Worm (Caenorhabditis elegans): ENCODE measurements around the gene abi-1.
A peak's percentile ranks its signal among the peaks of the same experiment; 100 is the strongest.

Gene abi-1

DNA sequence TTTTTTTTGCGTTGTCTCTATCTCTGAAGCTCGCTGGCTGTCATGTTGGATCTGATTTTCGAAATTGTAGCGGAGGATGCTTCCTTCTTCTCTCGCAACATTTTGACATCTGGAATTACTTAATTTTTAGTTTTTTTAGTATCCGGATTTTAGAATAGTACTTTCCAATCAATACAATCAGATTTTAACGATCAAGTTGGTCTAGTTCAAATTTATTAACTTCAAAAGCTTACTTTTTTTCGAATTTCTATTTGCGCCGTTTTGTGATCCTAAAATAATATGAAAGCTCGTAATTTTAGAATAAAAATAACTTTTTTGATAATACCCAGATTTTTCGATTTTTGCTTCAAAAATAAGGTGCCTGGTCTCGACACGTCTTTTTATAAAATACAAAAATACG lies 17.5 kb upstream of the abi-1 start, which contains the start of gene B0336.12:
TSS of gene B0336.12 (minus strand) at position 101 of the 400 bp plus-strand sequence.
- TF ChIP-seq lin-38 (GFP tag; IDR thresholded peaks at IDR 0.05) (0 out of 2 replicates have a peak, but pooled peaks have one; percentile 22), spr-3 (GFP tag; optimal IDR thresholded peaks at IDR 0.05) (no peak), mxl-2 (GFP tag; conservative IDR thresholded peaks at IDR 0.05) (no peak), hlh-30 (tag; optimal IDR thresholded peaks at IDR 0.05; ENCODE audit: insufficient read depth) (no peak)

DNA sequence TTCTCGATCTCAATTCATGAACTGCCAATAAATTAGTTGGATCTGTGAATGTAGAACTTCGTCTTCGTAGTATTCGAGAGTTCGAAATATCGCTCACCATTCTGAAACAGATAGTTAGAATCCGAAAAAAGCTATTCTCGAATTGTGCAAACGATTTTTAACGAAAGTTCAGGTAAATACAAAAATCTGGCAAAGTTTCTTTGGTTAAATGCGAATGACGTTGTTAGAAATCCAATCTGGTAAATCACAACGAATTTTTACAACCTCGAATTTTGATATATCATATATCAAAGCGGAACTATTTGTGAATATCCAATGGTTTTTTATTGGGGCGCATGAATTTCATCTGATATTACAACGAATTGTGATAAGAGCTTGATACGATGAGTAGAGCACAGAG lies 16.7 kb upstream of the abi-1 start, which contains the start of gene hpo-28:
TSS of gene hpo-28 (minus strand) at position 101 of the 400 bp plus-strand sequence.
- TF ChIP-seq ceh-32 (tag; optimal IDR thresholded peaks at IDR 0.05; ENCODE audit: poor library complexity) (no peak), ama-1 (optimal IDR thresholded peaks at IDR 0.05) (no peak), nhr-102 (tag; optimal IDR thresholded peaks at IDR 0.05) (no peak), R02D3.7 (tag; optimal IDR thresholded peaks at IDR 0.05) (no peak), nhr-48 (tag; optimal IDR thresholded peaks at IDR 0.05) (no peak), nhr-10 (tag; optimal IDR thresholded peaks at IDR 0.05) (no peak), attf-4 (tag; optimal IDR thresholded peaks at IDR 0.05) (no peak), lin-1 (GFP tag; IDR thresholded peaks at IDR 0.05) (no peak), saeg-2 (GFP tag; IDR thresholded peaks at IDR 0.05) (no peak), nhr-111 (GFP tag; optimal IDR thresholded peaks at IDR 0.05) (no peak), spr-1 (tag; optimal IDR thresholded peaks at IDR 0.05) (no peak), nhr-41 (GFP tag; IDR thresholded peaks at IDR 0.05) (no peak), hlh-11 (tag; optimal IDR thresholded peaks at IDR 0.05) (no peak), ztf-7 (tag; optimal IDR thresholded peaks at IDR 0.05) (no peak), lin-38 (GFP tag; IDR thresholded peaks at IDR 0.05) (no peak)

ce11 chrIII:5708024-5708423 lies 15.5 kb upstream of the abi-1 start:
- TF ChIP-seq nhr-111 (GFP tag; optimal IDR thresholded peaks at IDR 0.05) (no peak), hlh-11 (tag; optimal IDR thresholded peaks at IDR 0.05) (peak; percentile 30), daf-16 (GFP tag; optimal IDR thresholded peaks at IDR 0.05) (peak in 1 of 2 experiments; percentile 5), daf-16 (tag; optimal IDR thresholded peaks at IDR 0.05) (no peak), F26F4.8 (GFP tag; conservative IDR thresholded peaks at IDR 0.05) (0 out of 2 replicates have a peak, but pooled peaks have one; percentile 5), egl-43 (GFP tag; IDR thresholded peaks at IDR 0.05) (0 out of 2 replicates have a peak, but pooled peaks have one; percentile 29), ctbp-1 (GFP tag; IDR thresholded peaks at IDR 0.05) (0 out of 2 replicates have a peak, but pooled peaks have one; percentile 17), sdz-12 (GFP tag; optimal IDR thresholded peaks at IDR 0.05) (no peak), nhr-11 (tag; optimal IDR thresholded peaks at IDR 0.05) (peak; percentile 27), rbr-2 (tag; optimal IDR thresholded peaks at IDR 0.05) (no peak), mes-2 (tag; optimal IDR thresholded peaks at IDR 0.05; ENCODE audit: poor library complexity, severe bottlenecking) (peak; percentile 1)

- TF ChIP-seq lin-1 (GFP tag; IDR thresholded peaks at IDR 0.05) (no peak), egl-43 (GFP tag; IDR thresholded peaks at IDR 0.05) (no peak), lir-3 (tag; optimal IDR thresholded peaks at IDR 0.05) (no peak), lim-7 (GFP tag; IDR thresholded peaks at IDR 0.05) (no peak), T26A8.4 (GFP tag; IDR thresholded peaks at IDR 0.05) (no peak), tra-1 (GFP tag; IDR thresholded peaks at IDR 0.05) (no peak), mes-2 (tag; optimal IDR thresholded peaks at IDR 0.05; ENCODE audit: poor library complexity, severe bottlenecking) (no peak), arid-1 (GFP tag; conservative IDR thresholded peaks at IDR 0.05) (no peak), nhr-41 (GFP tag; IDR thresholded peaks at IDR 0.05) (no peak), skn-1 (tag; optimal IDR thresholded peaks at IDR 0.05) (no peak), lsy-2 (tag; optimal IDR thresholded peaks at IDR 0.05) (no peak), ceh-82 (tag; optimal IDR thresholded peaks at IDR 0.05) (no peak), F37D6.2 (tag; optimal IDR thresholded peaks at IDR 0.05) (no peak), nhr-237 (tag; optimal IDR thresholded peaks at IDR 0.05) (no peak), gei-8 (GFP tag; optimal IDR thresholded peaks at IDR 0.05) (no peak), daf-8 (GFP tag; IDR thresholded peaks at IDR 0.05) (no peak), ztf-7 (tag; optimal IDR thresholded peaks at IDR 0.05) (no peak), mxl-3 (GFP tag; optimal IDR thresholded peaks at IDR 0.05) (no peak), unc-130 (GFP tag; optimal IDR thresholded peaks at IDR 0.05) (no peak), ctbp-1 (GFP tag; IDR thresholded peaks at IDR 0.05) (no peak)
Observed at ce11 chrIII:5707546-5707945, 15.0 kb upstream of the abi-1 start.
